Worm (Caenorhabditis elegans): ENCODE results near the gene srh-304.

srh-304 gene

ce11 chrV:17805323-17805722 is 23.1 kb upstream of the srh-304 start, which contains the start of gene srh-291:
Gene srh-291 (plus strand): TSS chrV:17805623.
- TF ChIP-seq ztf-29 (GFP tag; IDR thresholded peaks at IDR 0.05) (no peak), med-1 (GFP tag; optimal IDR thresholded peaks at IDR 0.05; ENCODE audit: insufficient read depth) (no peak), ref-1 (GFP tag; conservative IDR thresholded peaks at IDR 0.05) (no peak), flt-1 (GFP tag; IDR thresholded peaks at IDR 0.05) (no peak), tab-1 (GFP tag; IDR thresholded peaks at IDR 0.05) (no peak), T22C8.4 (GFP tag; IDR thresholded peaks at IDR 0.05) (no peak), ztf-23 (GFP tag; IDR thresholded peaks at IDR 0.05) (no peak), klf-2 (GFP tag; conservative IDR thresholded peaks at IDR 0.05) (no peak), cog-1 (tag; optimal IDR thresholded peaks at IDR 0.05) (no peak)

- TF ChIP-seq cog-1 (tag; optimal IDR thresholded peaks at IDR 0.05) = no peak
- TF ChIP-seq T22C8.4 (GFP tag; IDR thresholded peaks at IDR 0.05) = no peak
- no peak for TF ChIP-seq ref-1 (GFP tag; conservative IDR thresholded peaks at IDR 0.05)
- no peak for TF ChIP-seq tab-1 (GFP tag; IDR thresholded peaks at IDR 0.05)
- no peak for TF ChIP-seq ztf-29 (GFP tag; IDR thresholded peaks at IDR 0.05)
- TF ChIP-seq flt-1 (GFP tag; IDR thresholded peaks at IDR 0.05) = no peak
- no peak for TF ChIP-seq ztf-23 (GFP tag; IDR thresholded peaks at IDR 0.05)
- no peak for TF ChIP-seq klf-2 (GFP tag; conservative IDR thresholded peaks at IDR 0.05)
- TF ChIP-seq med-1 (GFP tag; optimal IDR thresholded peaks at IDR 0.05; ENCODE audit: insufficient read depth) = no peak
Observed at ce11 chrV:17810053-17810452, 18.4 kb upstream of the srh-304 start, which contains the start of gene srh-296. Gene srh-296 (plus strand): TSS chrV:17810353.

- TF ChIP-seq flt-1 (GFP tag; IDR thresholded peaks at IDR 0.05) = no peak
- TF ChIP-seq T22C8.4 (GFP tag; IDR thresholded peaks at IDR 0.05) = no peak
- no peak for TF ChIP-seq ref-1 (GFP tag; conservative IDR thresholded peaks at IDR 0.05)
- TF ChIP-seq ztf-29 (GFP tag; IDR thresholded peaks at IDR 0.05) = no peak
- no peak for TF ChIP-seq med-1 (GFP tag; optimal IDR thresholded peaks at IDR 0.05; ENCODE audit: insufficient read depth)
- no peak for TF ChIP-seq cog-1 (tag; optimal IDR thresholded peaks at IDR 0.05)
- no peak for TF ChIP-seq ztf-23 (GFP tag; IDR thresholded peaks at IDR 0.05)
Observed at ce11 chrV:17812127-17812526, 16.3 kb upstream of the srh-304 start.

ce11 chrV:17818567-17818966 is 9.8 kb upstream of the srh-304 start, which contains the start of gene srh-298:
Gene srh-298 (plus strand): TSS chrV:17818867.
- TF ChIP-seq ztf-29 (GFP tag; IDR thresholded peaks at IDR 0.05) = no peak
- no peak for TF ChIP-seq klf-2 (GFP tag; conservative IDR thresholded peaks at IDR 0.05)
- no peak for TF ChIP-seq flt-1 (GFP tag; IDR thresholded peaks at IDR 0.05)
- no peak for TF ChIP-seq ztf-23 (GFP tag; IDR thresholded peaks at IDR 0.05)
- no peak for TF ChIP-seq ref-1 (GFP tag; conservative IDR thresholded peaks at IDR 0.05)
- TF ChIP-seq cog-1 (tag; optimal IDR thresholded peaks at IDR 0.05) = no peak
- TF ChIP-seq tab-1 (GFP tag; IDR thresholded peaks at IDR 0.05) = no peak
- TF ChIP-seq T22C8.4 (GFP tag; IDR thresholded peaks at IDR 0.05) = no peak
- no peak for TF ChIP-seq med-1 (GFP tag; optimal IDR thresholded peaks at IDR 0.05; ENCODE audit: insufficient read depth)

ce11 chrV:17819704-17820103 is 8.7 kb upstream of the srh-304 start:
- TF ChIP-seq tab-1 (GFP tag; IDR thresholded peaks at IDR 0.05) = 0 out of 2 replicates have a peak, but pooled peaks have one; percentile 52
- no peak for TF ChIP-seq ref-1 (GFP tag; conservative IDR thresholded peaks at IDR 0.05)
- 0 out of 2 replicates have a peak, but pooled peaks have one; percentile 25 for TF ChIP-seq ztf-23 (GFP tag; IDR thresholded peaks at IDR 0.05)

ce11 chrV:17821805-17822204 is 6.6 kb upstream of the srh-304 start, which contains the start of gene srh-300:
Gene srh-300 (plus strand): TSS chrV:17822105.
- no peak for TF ChIP-seq cog-1 (tag; optimal IDR thresholded peaks at IDR 0.05)
- no peak for TF ChIP-seq med-1 (GFP tag; optimal IDR thresholded peaks at IDR 0.05; ENCODE audit: insufficient read depth)
- no peak for TF ChIP-seq tab-1 (GFP tag; IDR thresholded peaks at IDR 0.05)
- TF ChIP-seq flt-1 (GFP tag; IDR thresholded peaks at IDR 0.05) = no peak
- TF ChIP-seq T22C8.4 (GFP tag; IDR thresholded peaks at IDR 0.05) = no peak
- no peak for TF ChIP-seq ztf-23 (GFP tag; IDR thresholded peaks at IDR 0.05)
- no peak for TF ChIP-seq ref-1 (GFP tag; conservative IDR thresholded peaks at IDR 0.05)
- no peak for TF ChIP-seq ztf-29 (GFP tag; IDR thresholded peaks at IDR 0.05)
- TF ChIP-seq klf-2 (GFP tag; conservative IDR thresholded peaks at IDR 0.05) = no peak

- TF ChIP-seq ref-1 (GFP tag; conservative IDR thresholded peaks at IDR 0.05) (no peak), ztf-23 (GFP tag; IDR thresholded peaks at IDR 0.05) (no peak), flt-1 (GFP tag; IDR thresholded peaks at IDR 0.05) (no peak), klf-2 (GFP tag; conservative IDR thresholded peaks at IDR 0.05) (no peak), tab-1 (GFP tag; IDR thresholded peaks at IDR 0.05) (no peak), cog-1 (tag; optimal IDR thresholded peaks at IDR 0.05) (no peak), T22C8.4 (GFP tag; IDR thresholded peaks at IDR 0.05) (no peak), ztf-29 (GFP tag; IDR thresholded peaks at IDR 0.05) (no peak), med-1 (GFP tag; optimal IDR thresholded peaks at IDR 0.05; ENCODE audit: insufficient read depth) (no peak)
Observed at ce11 chrV:17824610-17825009, 3.8 kb upstream of the srh-304 start, which contains the start of gene srh-301. Gene srh-301 (plus strand): TSS chrV:17824910.

- TF ChIP-seq ref-1 (GFP tag; conservative IDR thresholded peaks at IDR 0.05) (no peak), tab-1 (GFP tag; IDR thresholded peaks at IDR 0.05) (no peak), flt-1 (GFP tag; IDR thresholded peaks at IDR 0.05) (no peak), ztf-23 (GFP tag; IDR thresholded peaks at IDR 0.05) (no peak), med-1 (GFP tag; optimal IDR thresholded peaks at IDR 0.05; ENCODE audit: insufficient read depth) (no peak), klf-2 (GFP tag; conservative IDR thresholded peaks at IDR 0.05) (no peak), ztf-29 (GFP tag; IDR thresholded peaks at IDR 0.05) (no peak), cog-1 (tag; optimal IDR thresholded peaks at IDR 0.05) (no peak), T22C8.4 (GFP tag; IDR thresholded peaks at IDR 0.05) (no peak)
Observed at ce11 chrV:17831350-17831749, 2.9 kb downstream of the srh-304 start, which contains the start of gene srh-303. Gene srh-303 (plus strand): TSS chrV:17831650.

ce11 chrV:17844106-17844505 is 15.7 kb downstream of the srh-304 start, which contains the start of gene srh-286:
Gene srh-286 (minus strand): TSS chrV:17844206.
- TF ChIP-seq ref-1 (GFP tag; conservative IDR thresholded peaks at IDR 0.05) (no peak), ztf-29 (GFP tag; IDR thresholded peaks at IDR 0.05) (no peak), cog-1 (tag; optimal IDR thresholded peaks at IDR 0.05) (no peak), ztf-23 (GFP tag; IDR thresholded peaks at IDR 0.05) (no peak), tab-1 (GFP tag; IDR thresholded peaks at IDR 0.05) (no peak), flt-1 (GFP tag; IDR thresholded peaks at IDR 0.05) (no peak), klf-2 (GFP tag; conservative IDR thresholded peaks at IDR 0.05) (no peak), med-1 (GFP tag; optimal IDR thresholded peaks at IDR 0.05; ENCODE audit: insufficient read depth) (no peak), T22C8.4 (GFP tag; IDR thresholded peaks at IDR 0.05) (no peak)
